Worm (Caenorhabditis elegans) whole organism, L4 larva: ENCODE data around the gene upb-1.

ENCODE experiments used
- F10B5.3 ChIP-seq: sonication (generic microtip); optimal IDR thresholded peaks from 2 replicates; lab custom pipeline; 2016; ENCODE audit warnings: mild to moderate bottlenecking, missing genetic modification characterization, missing compliant biosample characterization
- T26A8.4 ChIP-seq: fragments of 200-800 bp; sonication (Bioruptor generic); IDR thresholded peaks from 2 replicates; pipeline ENCODE4 v1.3.6; 2022; ENCODE audit warnings: missing genetic modification characterization, missing compliant biosample characterization
- aha-1 ChIP-seq: fragments of 150-350 bp; peaks from one replicate; lab custom pipeline; 2014; ENCODE audit warnings: missing biosample characterization, missing genetic modification characterization
- dpl-1 ChIP-seq: fragments of 150-350 bp; optimal IDR thresholded peaks from 2 replicates; lab custom pipeline; 2014; ENCODE audit warnings: missing biosample characterization, missing genetic modification reagents, missing genetic modification characterization
- dve-1 ChIP-seq: sonication (generic microtip); optimal IDR thresholded peaks from 2 replicates; lab custom pipeline; 2017; ENCODE audit warnings: antibody characterized with exemption, mild to moderate bottlenecking, missing genetic modification characterization, missing compliant biosample characterization; ENCODE audit not compliant: insufficient read depth
- nhr-237 ChIP-seq: sonication (generic microtip); optimal IDR thresholded peaks from 2 replicates; lab custom pipeline; 2017; ENCODE audit warnings: missing biosample characterization, missing genetic modification characterization
- nhr-28 ChIP-seq: fragments of 150-350 bp; optimal IDR thresholded peaks from 2 replicates; lab custom pipeline; 2014; ENCODE audit warnings: missing biosample characterization, missing genetic modification characterization
- nhr-42 ChIP-seq: fragments of 200-800 bp; sonication (Bioruptor generic); IDR thresholded peaks from 2 replicates; pipeline ENCODE4 v1.3.6; 2022; ENCODE audit warnings: missing genetic modification characterization, missing compliant biosample characterization
- nhr-6 ChIP-seq: fragments of 150-350 bp; optimal IDR thresholded peaks from 2 replicates; lab custom pipeline; 2014; ENCODE audit warnings: missing biosample characterization, missing genetic modification characterization
- nhr-77 ChIP-seq: fragments of 150-350 bp; optimal IDR thresholded peaks from 2 replicates; lab custom pipeline; 2014; ENCODE audit warnings: missing biosample characterization, missing genetic modification characterization
- pqm-1 ChIP-seq: sonication (generic microtip); optimal IDR thresholded peaks from 2 replicates; lab custom pipeline; 2017; ENCODE audit warnings: missing biosample characterization, missing genetic modification characterization
- spr-3 ChIP-seq: fragments of 200-800 bp; sonication (Bioruptor generic); optimal IDR thresholded peaks from 2 replicates; lab custom pipeline; 2018; ENCODE audit warnings: mild to moderate bottlenecking, missing genetic modification characterization, missing compliant biosample characterization
- zag-1 ChIP-seq: fragments of 150-350 bp; optimal IDR thresholded peaks from 2 replicates; lab custom pipeline; 2014; ENCODE audit warnings: missing biosample characterization, missing genetic modification characterization
- ztf-7 ChIP-seq: fragments of 150-350 bp; optimal IDR thresholded peaks from 2 replicates; lab custom pipeline; 2014; ENCODE audit warnings: missing biosample characterization, missing genetic modification characterization

The upb-1 gene

DNA sequence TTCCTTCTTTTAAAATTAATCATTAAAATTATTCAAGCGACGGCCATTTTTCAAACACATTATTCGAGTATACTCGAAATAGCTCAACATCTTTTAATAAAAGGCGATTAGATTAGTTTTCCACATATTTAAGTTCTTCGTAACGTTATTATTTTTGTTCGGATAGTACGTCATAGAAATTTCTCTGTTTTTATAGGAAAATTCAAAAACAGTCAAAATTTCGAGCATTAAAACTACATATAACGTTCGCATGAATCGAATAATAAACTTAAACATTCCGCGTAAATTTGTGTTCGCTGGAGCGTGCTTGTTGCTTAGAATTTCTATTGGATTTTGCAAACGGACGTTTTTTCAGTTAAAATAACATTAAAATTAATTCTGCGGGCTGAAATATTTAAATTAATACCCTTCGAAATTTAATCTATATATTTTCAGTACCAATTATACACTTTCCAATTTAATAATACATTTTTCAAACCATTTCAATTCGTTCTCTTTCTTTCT, 44.6 kb downstream of the upb-1 start, which contains the start of gene blos-4:
Gene blos-4, plus strand, starts transcription at position 51 of the 504 bp plus-strand sequence.
- TF ChIP-seq T26A8.4 (GFP tag; lab: Robert Waterston, UW) (no peak), dpl-1 (GFP tag; lab: Kevin White, UChicago) (peak; percentile 58)

DNA sequence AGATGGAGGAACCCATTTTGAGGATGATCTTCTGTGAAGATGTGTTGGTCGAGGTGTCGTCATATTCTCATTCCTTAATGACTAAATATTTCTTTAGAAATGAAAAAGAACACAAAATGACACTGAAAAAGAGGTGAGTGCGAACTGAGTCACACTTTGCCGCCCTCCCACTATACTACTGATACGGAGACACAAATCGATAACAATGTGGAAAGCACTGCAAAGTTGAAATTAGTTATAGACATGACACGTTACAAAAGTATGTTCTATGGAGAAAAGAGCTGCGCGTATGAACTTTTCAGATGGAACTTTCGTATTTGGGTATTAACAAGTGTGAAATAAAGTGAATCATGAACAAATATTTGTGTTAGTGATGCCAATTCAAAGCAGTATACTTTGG, 45.7 kb downstream of the upb-1 start, which contains the start of gene tat-4:
Gene tat-4, minus strand, starts transcription at position 117 of the 400 bp plus-strand sequence.
- TF ChIP-seq nhr-6 (tag; lab: Kevin White, UChicago) (peak; percentile 24), dve-1 (tag; lab: Kevin White, UChicago) (peak; percentile 12), nhr-77 (tag; lab: Kevin White, UChicago) (no peak), ztf-7 (tag; lab: Kevin White, UChicago) (no peak), nhr-42 (GFP tag; lab: Robert Waterston, UW) (no peak), spr-3 (no peak), nhr-28 (tag; lab: Kevin White, UChicago) (peak; percentile 81), pqm-1 (tag; lab: Kevin White, UChicago) (peak; percentile 89), zag-1 (tag; lab: Kevin White, UChicago) (no peak), aha-1 (peak; percentile 14)

DNA sequence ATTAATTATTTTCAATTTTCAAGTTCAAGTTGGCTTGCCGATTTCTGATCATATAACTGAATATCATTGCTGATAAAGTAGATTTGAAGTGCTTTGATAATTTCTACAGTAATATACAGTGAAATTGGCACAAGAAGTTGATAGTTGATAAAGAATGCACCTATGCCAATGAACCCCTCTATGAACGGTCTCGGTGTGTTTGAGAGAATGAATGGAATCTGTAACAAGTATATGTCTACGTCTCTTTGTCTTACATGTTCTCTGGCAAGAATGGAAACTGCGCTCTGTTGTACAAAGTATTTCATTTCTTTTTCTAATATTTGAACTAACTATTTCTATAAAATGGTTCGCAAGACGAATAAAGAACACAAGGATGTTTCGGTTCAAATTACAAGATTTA, 48.1 kb downstream of the upb-1 start, which contains the start of gene T24H7.8:
Gene T24H7.8, plus strand, starts transcription at position 301 of the 400 bp plus-strand sequence.
- TF ChIP-seq F10B5.3 (tag; lab: Kevin White, UChicago), result no peak
- no peak for TF ChIP-seq nhr-237 (tag; lab: Kevin White, UChicago)
